Worm (Caenorhabditis elegans): ENCODE results near the gene F52B10.3.

ce11 chrX:2919488-2919887 lies 21.3 kb upstream of the F52B10.3 start:
- TF ChIP-seq nhr-76 (tag; optimal IDR thresholded peaks at IDR 0.05) (no peak), skn-1 (tag; optimal IDR thresholded peaks at IDR 0.05) (no peak), ztf-11 (tag; optimal IDR thresholded peaks at IDR 0.05) (no peak), elt-2 (tag; optimal IDR thresholded peaks at IDR 0.05) (no peak), nhr-237 (tag; optimal IDR thresholded peaks at IDR 0.05) (no peak), snpc-4 (tag; optimal IDR thresholded peaks at IDR 0.05) (no peak), unc-62 (GFP tag; optimal IDR thresholded peaks at IDR 0.05) (no peak), fkh-10 (GFP tag; optimal IDR thresholded peaks at IDR 0.05) (no peak), pqm-1 (tag; optimal IDR thresholded peaks at IDR 0.05) (no peak), nhr-28 (tag; optimal IDR thresholded peaks at IDR 0.05) (no peak), R02D3.7 (tag; optimal IDR thresholded peaks at IDR 0.05) (no peak), tbx-2 (tag; optimal IDR thresholded peaks at IDR 0.05) (no peak)

All from whole organism, L3 larva.